Worm (Caenorhabditis elegans) whole organism, late embryonic: ENCODE results near the gene F31D5.6.

Source experiments
- C08G9.2 ChIP-seq: sonication (generic microtip); optimal IDR thresholded peaks from 2 replicates; lab custom pipeline; 2016; ENCODE audit warnings: mild to moderate bottlenecking, missing genetic modification characterization, moderate library complexity, missing compliant biosample characterization
- C38D4.7 ChIP-seq: fragments of 200-800 bp; sonication (Bioruptor generic); optimal IDR thresholded peaks from 2 replicates; lab custom pipeline; 2018; ENCODE audit warnings: mild to moderate bottlenecking, missing genetic modification characterization, moderate library complexity, missing compliant biosample characterization
- K02D7.2 ChIP-seq: sonication (generic microtip); optimal IDR thresholded peaks from 2 replicates; lab custom pipeline; 2017; ENCODE audit warnings: mild to moderate bottlenecking, missing genetic modification characterization, missing compliant biosample characterization
- T23F11.4 ChIP-seq: fragments of 200-800 bp; sonication (Bioruptor generic); optimal IDR thresholded peaks from 2 replicates; lab custom pipeline; 2018; ENCODE audit warnings: mild to moderate bottlenecking, missing genetic modification characterization, missing compliant biosample characterization
- Y22D7AL.16 ChIP-seq: sonication (generic microtip); optimal IDR thresholded peaks from 2 replicates; lab custom pipeline; 2016; ENCODE audit warnings: missing genetic modification characterization, missing compliant biosample characterization
- ceh-14 ChIP-seq: sonication (generic microtip); optimal IDR thresholded peaks from 2 replicates; lab custom pipeline; 2016; ENCODE audit warnings: missing genotype, missing genetic modification characterization, missing compliant biosample characterization
- ceh-18 ChIP-seq: sonication (generic microtip); optimal IDR thresholded peaks from 2 replicates; lab custom pipeline; 2016; ENCODE audit warnings: missing genetic modification characterization, missing compliant biosample characterization
- ceh-22 ChIP-seq: sonication (generic microtip); optimal IDR thresholded peaks from 2 replicates; lab custom pipeline; 2017; ENCODE audit warnings: missing biosample characterization, missing genetic modification characterization
- ceh-24 ChIP-seq: sonication (generic microtip); optimal IDR thresholded peaks from 2 replicates; lab custom pipeline; 2016; ENCODE audit warnings: mild to moderate bottlenecking, missing genetic modification characterization, missing compliant biosample characterization
- ceh-34 ChIP-seq: sonication (generic microtip); optimal IDR thresholded peaks from 2 replicates; lab custom pipeline; 2016; ENCODE audit warnings: mild to moderate bottlenecking, missing genetic modification characterization, missing compliant biosample characterization
- ceh-45 ChIP-seq: fragments of 200-800 bp; sonication (Bioruptor generic); IDR thresholded peaks from 2 replicates; pipeline ENCODE4 v1.3.6; 2022; ENCODE audit warnings: missing genetic modification reagents, missing genetic modification characterization, missing compliant biosample characterization
- ceh-9 ChIP-seq: sonication (generic microtip); optimal IDR thresholded peaks from 2 replicates; lab custom pipeline; 2016; ENCODE audit warnings: mild to moderate bottlenecking, missing genetic modification characterization, inconsistent platforms, missing compliant biosample characterization
- dve-1 ChIP-seq: sonication (generic microtip); optimal IDR thresholded peaks from 2 replicates; lab custom pipeline; 2017; ENCODE audit warnings: antibody characterized with exemption, mild to moderate bottlenecking, missing genetic modification characterization, missing compliant biosample characterization
- elt-2 ChIP-seq: sonication (generic microtip); optimal IDR thresholded peaks from 2 replicates; lab custom pipeline; 2016; ENCODE audit warnings: missing genetic modification reagents, missing genetic modification characterization, missing compliant biosample characterization
- ets-4 ChIP-seq: sonication (generic microtip); optimal IDR thresholded peaks from 2 replicates; lab custom pipeline; 2016; ENCODE audit warnings: missing genetic modification characterization, missing compliant biosample characterization
- fkh-10 ChIP-seq: fragments of 150-350 bp; optimal IDR thresholded peaks from 2 replicates; lab custom pipeline; 2014; ENCODE audit warnings: missing biosample characterization, missing genetic modification reagents, missing genetic modification characterization
- fkh-6 ChIP-seq: sonication (generic microtip); optimal IDR thresholded peaks from 2 replicates; lab custom pipeline; 2016; ENCODE audit warnings: missing genetic modification characterization, missing compliant biosample characterization
- hlh-15 ChIP-seq: sonication (generic microtip); optimal IDR thresholded peaks from 2 replicates; lab custom pipeline; 2016; ENCODE audit warnings: missing genetic modification characterization, missing compliant biosample characterization
- lin-11 ChIP-seq: fragments of 200-800 bp; sonication (Bioruptor generic); optimal IDR thresholded peaks from 2 replicates; lab custom pipeline; 2018; ENCODE audit warnings: mild to moderate bottlenecking, missing genetic modification characterization, missing compliant biosample characterization
- nfya-1 ChIP-seq: sonication (generic microtip); optimal IDR thresholded peaks from 2 replicates; lab custom pipeline; 2017; ENCODE audit warnings: missing genetic modification characterization, mild to moderate bottlenecking, missing compliant biosample characterization, antibody characterized with exemption, moderate library complexity
- nhr-11 ChIP-seq: fragments of 150-350 bp; optimal IDR thresholded peaks from 2 replicates; lab custom pipeline; 2014; ENCODE audit warnings: missing biosample characterization, missing genetic modification characterization
- nhr-232 ChIP-seq: sonication (generic microtip); optimal IDR thresholded peaks from 2 replicates; lab custom pipeline; 2016; ENCODE audit warnings: missing genetic modification characterization, missing compliant biosample characterization
- npax-4 ChIP-seq: sonication (generic microtip); optimal IDR thresholded peaks from 2 replicates; lab custom pipeline; 2016; ENCODE audit warnings: missing genetic modification characterization, missing compliant biosample characterization
- odd-2 ChIP-seq: sonication (generic microtip); optimal IDR thresholded peaks from 2 replicates; lab custom pipeline; 2017; ENCODE audit warnings: antibody characterized with exemption, mild to moderate bottlenecking, missing genetic modification characterization, missing compliant biosample characterization
- pag-3 ChIP-seq: sonication (generic microtip); optimal IDR thresholded peaks from 2 replicates; lab custom pipeline; 2016; ENCODE audit warnings: missing compliant biosample characterization, missing genetic modification characterization, borderline replicate concordance
- pat-9 ChIP-seq: fragments of 200-800 bp; sonication (Bioruptor generic); optimal IDR thresholded peaks from 2 replicates; lab custom pipeline; 2018; ENCODE audit warnings: mild to moderate bottlenecking, missing genetic modification characterization, moderate library complexity, missing compliant biosample characterization
- pha-2 ChIP-seq: sonication (generic microtip); optimal IDR thresholded peaks from 2 replicates; lab custom pipeline; 2017; ENCODE audit warnings: mild to moderate bottlenecking, missing genetic modification characterization, missing compliant biosample characterization
- pqm-1 ChIP-seq: sonication (generic microtip); optimal IDR thresholded peaks from 2 replicates; lab custom pipeline; 2016; ENCODE audit warnings: missing genetic modification characterization, missing compliant biosample characterization
- pros-1 ChIP-seq: fragments of 150-350 bp; optimal IDR thresholded peaks from 2 replicates; lab custom pipeline; 2014; ENCODE audit warnings: missing biosample characterization, missing genetic modification reagents, missing genetic modification characterization
- ref-2 ChIP-seq: sonication (generic microtip); optimal IDR thresholded peaks from 2 replicates; lab custom pipeline; 2016; ENCODE audit warnings: missing genetic modification characterization, missing compliant biosample characterization
- rnt-1 ChIP-seq: sonication (generic microtip); optimal IDR thresholded peaks from 2 replicates; lab custom pipeline; 2016; ENCODE audit warnings: missing genetic modification characterization, missing compliant biosample characterization
- sdc-2 ChIP-seq: sonication (generic microtip); optimal IDR thresholded peaks from 2 replicates; lab custom pipeline; 2016; ENCODE audit warnings: missing genotype, missing genetic modification characterization, missing compliant biosample characterization
- sox-2 ChIP-seq: fragments of 200-800 bp; sonication (Bioruptor generic); IDR thresholded peaks from 2 replicates; pipeline ENCODE4 v1.3.6; 2022; ENCODE audit warnings: missing genetic modification reagents, missing genetic modification characterization, missing compliant biosample characterization
- syd-9 ChIP-seq: sonication (generic microtip); optimal IDR thresholded peaks from 2 replicates; lab custom pipeline; 2016; ENCODE audit warnings: mild to moderate bottlenecking, missing genetic modification characterization, moderate library complexity, missing compliant biosample characterization
- tbx-2 ChIP-seq: sonication (generic microtip); optimal IDR thresholded peaks from 2 replicates; lab custom pipeline; 2016; ENCODE audit warnings: missing genetic modification characterization, missing compliant biosample characterization
- tbx-7 ChIP-seq: sonication (generic microtip); optimal IDR thresholded peaks from 2 replicates; lab custom pipeline; 2016; ENCODE audit warnings: missing genotype, missing genetic modification characterization, missing compliant biosample characterization
- ttx-3 ChIP-seq: sonication (generic microtip); optimal IDR thresholded peaks from 2 replicates; lab custom pipeline; 2016; ENCODE audit warnings: missing genetic modification reagents, missing genetic modification characterization, missing compliant biosample characterization
- unc-3 ChIP-seq, 2 experiments: fragments of 200-800 bp in 1 of 2; sonication (Bioruptor generic) in 1 of 2; sonication (generic microtip) in 1 of 2; conservative IDR thresholded peaks in 1 of 2; optimal IDR thresholded peaks in 1 of 2; 2 replicates each; pipeline versions ENCODE4 v1.3.6 to Lab custom; 2016 to 2022; ENCODE audit warnings: missing compliant biosample characterization in 2 of 2, missing genetic modification characterization in 2 of 2, missing genetic modification reagents in 1 of 2
- unc-55 ChIP-seq: sonication (generic microtip); optimal IDR thresholded peaks from 2 replicates; lab custom pipeline; 2017; ENCODE audit warnings: missing biosample characterization, missing genetic modification reagents, missing genetic modification characterization
- unc-86 ChIP-seq: sonication (generic microtip); optimal IDR thresholded peaks from 2 replicates; lab custom pipeline; 2016; ENCODE audit warnings: missing genetic modification characterization, missing compliant biosample characterization
- ztf-16 ChIP-seq: sonication (generic microtip); optimal IDR thresholded peaks from 2 replicates; lab custom pipeline; 2017; ENCODE audit warnings: missing genetic modification characterization, missing compliant biosample characterization

Gene F31D5.6

ce11 chrII:4173842-4174241 lies 35.7 kb upstream of the F31D5.6 start:
- TF ChIP-seq fkh-10 (GFP tag; lab: Kevin White, UChicago): no peak
- no peak for TF ChIP-seq ceh-18 (tag; lab: Kevin White, UChicago)
- TF ChIP-seq pha-2: no peak
- no peak for TF ChIP-seq hlh-15 (tag; lab: Kevin White, UChicago)
- TF ChIP-seq C08G9.2: no peak
- no peak for TF ChIP-seq ets-4 (tag; lab: Kevin White, UChicago)
- TF ChIP-seq unc-86 (tag; lab: Kevin White, UChicago): no peak
- TF ChIP-seq T23F11.4 (GFP tag; lab: Kevin White, UChicago): no peak
- no peak for TF ChIP-seq ceh-22 (tag; lab: Kevin White, UChicago)
- TF ChIP-seq pqm-1 (tag; lab: Kevin White, UChicago): no peak
- TF ChIP-seq odd-2 (tag; lab: Kevin White, UChicago): no peak
- TF ChIP-seq ttx-3 (tag; lab: Kevin White, UChicago): no peak
- no peak for TF ChIP-seq syd-9
- TF ChIP-seq ceh-45 (GFP tag; lab: Robert Waterston, UW): no peak
- TF ChIP-seq, all 69 proteins: peak for 0

- TF ChIP-seq nhr-232 (tag; lab: Kevin White, UChicago) (no peak), ceh-18 (tag; lab: Kevin White, UChicago) (no peak), unc-86 (tag; lab: Kevin White, UChicago) (no peak), C38D4.7 (GFP tag; lab: Kevin White, UChicago) (no peak), pqm-1 (tag; lab: Kevin White, UChicago) (no peak), nhr-11 (tag; lab: Kevin White, UChicago) (no peak), pha-2 (no peak), lin-11 (no peak), ref-2 (tag; lab: Kevin White, UChicago) (no peak)
- TF ChIP-seq, all 69 proteins: peak for 0
Observed at ce11 chrII:4178838-4179237, 30.7 kb upstream of the F31D5.6 start, which contains the start of gene R03H10.7. R03H10.7 (minus strand) TSS chrII:4178938.

DNA sequence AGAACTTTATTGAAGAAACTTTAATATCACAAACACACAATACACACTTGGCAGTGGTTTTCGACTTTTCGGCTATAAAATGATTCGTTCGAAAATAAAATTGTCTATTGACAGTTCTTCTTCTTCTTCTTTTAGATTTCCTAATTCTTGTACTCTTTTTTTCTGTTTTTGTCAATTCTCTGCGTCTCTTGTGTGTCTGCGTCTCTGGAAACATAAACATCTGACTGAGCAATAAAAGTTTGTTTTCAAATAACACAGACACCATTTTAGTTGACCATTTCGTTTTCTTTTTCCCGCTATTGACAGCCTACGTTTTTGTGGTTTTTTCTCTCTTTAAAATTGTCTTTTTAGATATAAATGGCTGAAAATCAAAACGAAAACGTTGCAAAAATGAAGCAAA lies 29.6 kb upstream of the F31D5.6 start, which contains the start of gene R03H10.1:
TSS of gene R03H10.1 (plus strand) at position 352 of the 400 bp plus-strand sequence.
- TF ChIP-seq pha-2: no peak
- no peak for TF ChIP-seq unc-86 (tag; lab: Kevin White, UChicago)
- TF ChIP-seq pag-3 (tag; lab: Kevin White, UChicago): no peak
- TF ChIP-seq tbx-7 (tag; lab: Kevin White, UChicago): no peak
- TF ChIP-seq dve-1 (tag; lab: Kevin White, UChicago): no peak
- TF ChIP-seq ets-4 (tag; lab: Kevin White, UChicago): no peak
- TF ChIP-seq pat-9 (tag; lab: Kevin White, UChicago): no peak

DNA sequence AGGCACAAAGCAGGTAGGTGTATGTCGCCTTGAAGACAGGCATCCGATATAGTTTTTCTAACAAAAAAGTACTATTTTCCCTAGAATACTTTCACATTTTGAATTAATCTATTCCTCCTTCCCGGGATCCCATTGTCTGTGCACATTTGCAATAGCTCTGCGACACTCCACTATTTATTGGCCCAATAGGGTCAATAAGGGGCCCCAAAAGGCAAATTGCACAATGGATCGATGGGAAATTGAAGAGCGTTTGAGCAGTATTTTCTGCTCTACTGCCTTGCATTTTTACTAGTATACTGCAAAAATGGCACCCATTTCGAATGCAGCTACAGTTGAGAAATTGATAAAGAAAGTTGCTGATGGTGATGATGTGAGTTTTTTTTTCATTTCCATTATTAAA lies 27.1 kb upstream of the F31D5.6 start, which contains the start of gene R03H10.11:
TSS of gene R03H10.11 (plus strand) at position 301 of the 400 bp plus-strand sequence.
- TF ChIP-seq pag-3 (tag; lab: Kevin White, UChicago) (no peak), sox-2 (no peak), Y22D7AL.16 (tag; lab: Kevin White, UChicago) (no peak), ztf-16 (no peak), C08G9.2 (no peak), elt-2 (tag; lab: Kevin White, UChicago) (no peak), npax-4 (tag; lab: Kevin White, UChicago) (no peak), pha-2 (no peak), unc-86 (tag; lab: Kevin White, UChicago) (no peak), ceh-9 (tag; lab: Kevin White, UChicago) (no peak), fkh-6 (tag; lab: Kevin White, UChicago) (no peak), T23F11.4 (GFP tag; lab: Kevin White, UChicago) (no peak), nhr-232 (tag; lab: Kevin White, UChicago) (no peak), rnt-1 (tag; lab: Kevin White, UChicago) (no peak)

DNA sequence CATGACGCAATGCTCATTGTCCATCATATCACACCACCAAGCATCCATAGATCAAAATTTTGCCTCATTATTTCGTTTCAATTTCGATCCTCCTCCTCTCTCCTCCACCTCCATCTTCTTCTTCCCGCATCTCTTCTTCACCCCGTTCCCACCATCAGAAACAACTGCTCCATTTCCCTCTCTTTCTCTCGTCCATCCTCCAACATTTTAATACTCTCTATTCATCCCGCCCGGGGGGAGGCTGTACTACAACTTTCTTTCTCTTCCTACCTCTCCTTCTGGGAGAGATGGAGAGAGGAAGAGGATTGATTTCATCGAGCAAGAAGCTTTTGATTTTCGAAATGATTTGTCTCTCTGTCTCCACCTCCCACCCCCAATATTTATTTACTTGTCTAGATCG lies 25.5 kb upstream of the F31D5.6 start:
- TF ChIP-seq nfya-1 (tag; lab: Kevin White, UChicago) (peak; percentile 1), rnt-1 (tag; lab: Kevin White, UChicago) (peak; percentile 78), unc-3 (GFP tag; conservative IDR thresholded peaks at IDR 0.05; lab: Robert Waterston, UW) (no peak), unc-3 (tag; optimal IDR thresholded peaks at IDR 0.05; lab: Kevin White, UChicago) (no peak), ceh-24 (tag; lab: Kevin White, UChicago) (no peak), tbx-2 (peak; percentile 26), unc-55 (peak; percentile 55), pros-1 (tag; lab: Kevin White, UChicago) (no peak), K02D7.2 (tag; lab: Kevin White, UChicago) (no peak), pha-2 (no peak), ceh-34 (tag; lab: Kevin White, UChicago) (peak; percentile 33), nhr-232 (tag; lab: Kevin White, UChicago) (no peak), ceh-14 (tag; lab: Kevin White, UChicago) (no peak), ceh-18 (tag; lab: Kevin White, UChicago) (peak; percentile 81), sdc-2 (no peak)
